Worm (Caenorhabditis elegans) whole organism, L1 larva: ENCODE data around the gene srd-18.

Source experiments
- C34B4.2 ChIP-seq: sonication (generic microtip); optimal IDR thresholded peaks from 2 replicates; lab custom pipeline; 2017; ENCODE audit warnings: mild to moderate bottlenecking, missing genetic modification characterization, missing compliant biosample characterization
- F16B12.6 ChIP-seq: fragments of 150-350 bp; optimal IDR thresholded peaks from 2 replicates; lab custom pipeline; 2014; ENCODE audit warnings: missing biosample characterization, missing genetic modification characterization
- aha-1 ChIP-seq: fragments of 150-350 bp; optimal IDR thresholded peaks from 2 replicates; lab custom pipeline; 2014; ENCODE audit warnings: missing biosample characterization, missing genetic modification characterization
- ceh-82 ChIP-seq, 3 experiments: fragments of 150-350 bp in 1 of 3; sonication (generic microtip) in 2 of 3; optimal IDR thresholded peaks; 2 replicates each; lab custom pipeline; 2014 to 2017; ENCODE audit warnings: missing biosample characterization in 3 of 3, missing genetic modification characterization in 3 of 3
- ceh-88 ChIP-seq: fragments of 200-800 bp; sonication (Bioruptor generic); IDR thresholded peaks from 2 replicates; pipeline ENCODE4 v1.3.6; 2022; ENCODE audit warnings: missing genetic modification characterization, missing compliant biosample characterization
- ces-1 ChIP-seq: fragments of 150-350 bp; optimal IDR thresholded peaks from 2 replicates; lab custom pipeline; 2014; ENCODE audit warnings: missing biosample characterization, missing genetic modification reagents, missing genetic modification characterization
- dsc-1 ChIP-seq: sonication (generic microtip); optimal IDR thresholded peaks from 2 replicates; lab custom pipeline; 2016; ENCODE audit warnings: mild to moderate bottlenecking, missing genetic modification characterization, missing compliant biosample characterization
- efl-1 ChIP-seq, 4 experiments: fragments of 150-350 bp; optimal IDR thresholded peaks in 3 of 4; peaks in 1 of 4; 1 replicate in 1 of 4; 2 replicates in 3 of 4; lab custom pipeline; 2014; ENCODE audit warnings: missing biosample characterization in 2 of 4, missing genetic modification characterization in 2 of 4, missing genetic modification reagents in 2 of 4
- elt-2 ChIP-seq: sonication (generic microtip); optimal IDR thresholded peaks from 2 replicates; lab custom pipeline; 2016; ENCODE audit warnings: missing genetic modification characterization, mild to moderate bottlenecking, inconsistent platforms, missing compliant biosample characterization, missing genetic modification reagents
- elt-3 ChIP-seq, 6 experiments: fragments of 150-350 bp in 1 of 6; sonication (generic microtip); optimal IDR thresholded peaks; 2 replicates each; lab custom pipeline; 2017 to 2018; ENCODE audit warnings: missing biosample characterization in 6 of 6, missing genetic modification characterization in 6 of 6, inconsistent platforms in 1 of 6
- ets-5 ChIP-seq: fragments of 200-800 bp; sonication (Bioruptor generic); IDR thresholded peaks from 2 replicates; pipeline ENCODE4 v1.3.6; 2022; ENCODE audit warnings: missing genetic modification characterization, missing compliant biosample characterization
- fkh-8 ChIP-seq: sonication (generic microtip); optimal IDR thresholded peaks from 2 replicates; lab custom pipeline; 2016; ENCODE audit warnings: mild to moderate bottlenecking, missing genetic modification characterization, missing compliant biosample characterization
- fos-1 ChIP-seq: fragments of 150-350 bp; optimal IDR thresholded peaks from 2 replicates; lab custom pipeline; 2014; ENCODE audit warnings: missing biosample characterization, missing genetic modification characterization
- grh-1 ChIP-seq: fragments of 200-800 bp; sonication (Bioruptor generic); IDR thresholded peaks from 2 replicates; pipeline ENCODE4 v1.3.6; 2022; ENCODE audit warnings: missing genetic modification reagents, missing genetic modification characterization, missing compliant biosample characterization
- hlh-17 ChIP-seq: fragments of 200-800 bp; sonication (Bioruptor generic); optimal IDR thresholded peaks from 2 replicates; lab custom pipeline; 2018; ENCODE audit warnings: missing genetic modification characterization, mild to moderate bottlenecking, missing compliant biosample characterization, moderate library complexity, borderline replicate concordance
- irx-1 ChIP-seq: sonication (generic microtip); optimal IDR thresholded peaks from 2 replicates; lab custom pipeline; 2016; ENCODE audit warnings: missing genetic modification characterization, missing compliant biosample characterization
- isw-1 ChIP-seq: fragments of 200-800 bp; sonication (Bioruptor generic); IDR thresholded peaks from 2 replicates; pipeline ENCODE4 v1.3.6; 2022; ENCODE audit warnings: missing genetic modification characterization, missing compliant biosample characterization
- jun-1 ChIP-seq: fragments of 150-350 bp; optimal IDR thresholded peaks from 2 replicates; lab custom pipeline; 2014; ENCODE audit warnings: missing biosample characterization, missing genetic modification reagents, missing genetic modification characterization
- lin-13 ChIP-seq: fragments of 150-350 bp; optimal IDR thresholded peaks from 2 replicates; lab custom pipeline; 2014; ENCODE audit warnings: missing biosample characterization, missing genetic modification reagents, missing genetic modification characterization
- lin-14 ChIP-seq: fragments of 200-800 bp; sonication (Bioruptor generic); optimal IDR thresholded peaks from 2 replicates; lab custom pipeline; 2018; ENCODE audit warnings: mild to moderate bottlenecking, missing genetic modification characterization, moderate library complexity, missing compliant biosample characterization
- lin-35 ChIP-seq, 2 experiments: fragments of 150-350 bp; optimal IDR thresholded peaks; 2 replicates each; lab custom pipeline; 2014; ENCODE audit warnings: missing biosample characterization in 2 of 2, missing genetic modification characterization in 2 of 2, missing genetic modification reagents in 2 of 2
- lin-39 ChIP-seq: fragments of 150-350 bp; optimal IDR thresholded peaks from 2 replicates; lab custom pipeline; 2014; ENCODE audit warnings: missing biosample characterization, missing genetic modification reagents, missing genetic modification characterization
- mab-9 ChIP-seq: fragments of 200-800 bp; sonication (Bioruptor generic); IDR thresholded peaks from 2 replicates; pipeline ENCODE4 v1.3.6; 2022; ENCODE audit warnings: missing genetic modification reagents, missing genetic modification characterization, missing compliant biosample characterization
- mdl-1 ChIP-seq, 2 experiments: fragments of 150-350 bp; optimal IDR thresholded peaks; 2 replicates each; lab custom pipeline; 2014 to 2017; ENCODE audit warnings: missing biosample characterization in 2 of 2, missing genetic modification characterization in 2 of 2, inconsistent platforms in 1 of 2
- nhr-12 ChIP-seq: sonication (generic microtip); optimal IDR thresholded peaks from 2 replicates; lab custom pipeline; 2017; ENCODE audit warnings: missing biosample characterization, missing genetic modification characterization
- nhr-19 ChIP-seq: fragments of 200-800 bp; sonication (Bioruptor generic); conservative IDR thresholded peaks from 2 replicates; pipeline ENCODE4 v1.3.6; 2022; ENCODE audit warnings: missing genetic modification characterization, missing compliant biosample characterization
- nhr-28 ChIP-seq: fragments of 150-350 bp; optimal IDR thresholded peaks from 2 replicates; lab custom pipeline; 2014; ENCODE audit warnings: missing biosample characterization, missing genetic modification characterization
- nhr-47 ChIP-seq: sonication (generic microtip); optimal IDR thresholded peaks from 2 replicates; lab custom pipeline; 2016; ENCODE audit warnings: mild to moderate bottlenecking, missing genetic modification characterization, moderate library complexity, missing compliant biosample characterization
- nhr-71 ChIP-seq: sonication (generic microtip); optimal IDR thresholded peaks from 2 replicates; lab custom pipeline; 2016; ENCODE audit warnings: mild to moderate bottlenecking, missing genetic modification characterization, moderate library complexity, missing compliant biosample characterization
- nhr-76 ChIP-seq: sonication (generic microtip); optimal IDR thresholded peaks from 2 replicates; lab custom pipeline; 2017; ENCODE audit warnings: missing biosample characterization, missing genetic modification characterization
- nhr-77 ChIP-seq: fragments of 150-350 bp; optimal IDR thresholded peaks from 2 replicates; lab custom pipeline; 2014; ENCODE audit warnings: missing biosample characterization, missing genetic modification characterization
- nhr-85 ChIP-seq: sonication (generic microtip); peaks from one replicate; lab custom pipeline; 2016; ENCODE audit warnings: missing genetic modification characterization, inconsistent platforms, missing compliant biosample characterization
- pag-3 ChIP-seq: sonication (generic microtip); optimal IDR thresholded peaks from 2 replicates; lab custom pipeline; 2017; ENCODE audit warnings: missing genetic modification characterization, mild to moderate bottlenecking, missing compliant biosample characterization, antibody characterized with exemption, borderline replicate concordance; ENCODE audit not compliant: insufficient read depth
- rnt-1 ChIP-seq: sonication (generic microtip); optimal IDR thresholded peaks from 2 replicates; lab custom pipeline; 2016; ENCODE audit warnings: mild to moderate bottlenecking, missing genetic modification characterization, moderate library complexity, missing compliant biosample characterization
- skn-1 ChIP-seq: fragments of 150-350 bp; optimal IDR thresholded peaks from 2 replicates; lab custom pipeline; 2014; ENCODE audit warnings: missing biosample characterization, missing genetic modification characterization
- snpc-4 ChIP-seq: fragments of 150-350 bp; optimal IDR thresholded peaks from 2 replicates; lab custom pipeline; 2014; ENCODE audit warnings: missing biosample characterization, missing genetic modification characterization
- snu-23 ChIP-seq: sonication (generic microtip); optimal IDR thresholded peaks from 2 replicates; lab custom pipeline; 2016; ENCODE audit warnings: missing genetic modification characterization, missing compliant biosample characterization
- sox-4 ChIP-seq: sonication (generic microtip); optimal IDR thresholded peaks from 2 replicates; lab custom pipeline; 2016; ENCODE audit warnings: missing genetic modification characterization, missing compliant biosample characterization
- sup-37 ChIP-seq: fragments of 200-800 bp; sonication (Bioruptor generic); optimal IDR thresholded peaks from 2 replicates; lab custom pipeline; 2018; ENCODE audit warnings: mild to moderate bottlenecking, missing genetic modification characterization, missing compliant biosample characterization
- tbx-2 ChIP-seq: sonication (generic microtip); optimal IDR thresholded peaks from 2 replicates; lab custom pipeline; 2016; ENCODE audit warnings: missing genetic modification characterization, missing compliant biosample characterization
- unc-130 ChIP-seq: fragments of 150-350 bp; optimal IDR thresholded peaks from 2 replicates; lab custom pipeline; 2017; ENCODE audit warnings: missing biosample characterization, missing genetic modification characterization, inconsistent platforms
- unc-30 ChIP-seq: sonication (generic microtip); optimal IDR thresholded peaks from 2 replicates; lab custom pipeline; 2017; ENCODE audit warnings: missing biosample characterization, missing genetic modification characterization
- unc-98 ChIP-seq: fragments of 200-800 bp; sonication (Bioruptor generic); IDR thresholded peaks from 2 replicates; pipeline ENCODE4 v1.3.6; 2022; ENCODE audit warnings: missing genetic modification characterization, missing compliant biosample characterization
- vab-15 ChIP-seq: sonication (generic microtip); optimal IDR thresholded peaks from 2 replicates; lab custom pipeline; 2017; ENCODE audit warnings: missing genotype, mild to moderate bottlenecking, missing genetic modification characterization, missing compliant biosample characterization
- xbp-1 ChIP-seq: sonication (generic microtip); optimal IDR thresholded peaks from 2 replicates; lab custom pipeline; 2016; ENCODE audit warnings: missing genetic modification characterization, missing compliant biosample characterization
- zag-1 ChIP-seq: fragments of 150-350 bp; optimal IDR thresholded peaks from 2 replicates; lab custom pipeline; 2014; ENCODE audit warnings: missing biosample characterization, missing genetic modification characterization
- ztf-11 ChIP-seq, 2 experiments: sonication (generic microtip); optimal IDR thresholded peaks; 2 replicates each; lab custom pipeline; 2016 to 2017; ENCODE audit warnings: missing genetic modification characterization in 2 of 2, missing biosample characterization in 1 of 2, missing compliant biosample characterization in 1 of 2
- ztf-4 ChIP-seq: fragments of 150-350 bp; optimal IDR thresholded peaks from 2 replicates; lab custom pipeline; 2014; ENCODE audit warnings: missing biosample characterization, missing genetic modification characterization

Gene srd-18

DNA sequence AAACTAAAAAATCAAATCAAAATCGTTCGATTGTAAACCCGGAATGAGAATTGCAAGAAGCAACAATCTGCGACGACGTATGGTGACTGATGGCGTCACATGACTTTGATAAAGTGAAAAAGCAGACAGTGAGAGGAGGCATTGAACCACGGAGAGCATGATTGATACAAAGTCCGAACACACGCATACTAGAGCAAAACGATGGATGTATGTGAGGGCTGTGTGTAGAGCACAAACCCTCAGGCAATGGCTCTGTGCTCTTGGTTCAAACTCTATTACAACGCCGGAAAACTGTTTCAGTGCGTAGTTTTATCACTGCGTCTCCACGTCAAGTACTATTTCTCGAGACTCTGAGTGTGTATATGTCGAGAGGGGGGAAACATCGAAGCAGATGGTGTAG lies 24.1 kb downstream of the srd-18 start (continued):
- no peak for TF ChIP-seq xbp-1 (tag; lab: Kevin White, UChicago)
- TF ChIP-seq ets-5 (GFP tag; lab: Robert Waterston, UW), result no peak
- no peak for TF ChIP-seq irx-1 (tag; lab: Kevin White, UChicago)
- peak; percentile 38 for TF ChIP-seq snu-23 (GFP tag; lab: Kevin White, UChicago)
- peak; percentile 2 for TF ChIP-seq unc-130 (tag; lab: Kevin White, UChicago)
- TF ChIP-seq zag-1 (tag; lab: Kevin White, UChicago), result no peak
- no peak for TF ChIP-seq ztf-4 (tag; lab: Kevin White, UChicago)
- peak; percentile 70 for TF ChIP-seq rnt-1
- TF ChIP-seq F16B12.6, result no peak
- no peak for TF ChIP-seq ceh-88
- no peak for TF ChIP-seq vab-15 (tag; lab: Kevin White, UChicago)
- peak; percentile 64 for TF ChIP-seq lin-39
- TF ChIP-seq sox-4 (tag; lab: Kevin White, UChicago), result no peak
- TF ChIP-seq nhr-47, result no peak
- TF ChIP-seq nhr-12 (tag; lab: Kevin White, UChicago), result no peak
- TF ChIP-seq nhr-71 (tag; lab: Kevin White, UChicago), result peak; percentile 63
- no peak for TF ChIP-seq skn-1
- TF ChIP-seq grh-1 (GFP tag; lab: Robert Waterston, UW), result no peak
- no peak for TF ChIP-seq nhr-28
- 0 out of 2 replicates have a peak, but pooled peaks have one; percentile 23 for TF ChIP-seq nhr-19 (GFP tag; lab: Robert Waterston, UW)
- TF ChIP-seq unc-98 (GFP tag; lab: Robert Waterston, UW), result no peak
- TF ChIP-seq mdl-1 (tag; optimal IDR thresholded peaks at IDR 0.05; lab: Kevin White, UChicago), result peak in 1 of 2 experiments; percentile 19
- TF ChIP-seq sup-37 (GFP tag; lab: Kevin White, UChicago), result no peak
- no peak for TF ChIP-seq elt-3 (tag; optimal IDR thresholded peaks at IDR 0.05; lab: Kevin White, UChicago)
- TF ChIP-seq aha-1 (tag; lab: Kevin White, UChicago), result no peak
- no peak for TF ChIP-seq nhr-76
- no peak for TF ChIP-seq snpc-4 (tag; lab: Kevin White, UChicago)
- TF ChIP-seq elt-2 (tag; lab: Kevin White, UChicago), result no peak
- peak; percentile 72 for TF ChIP-seq lin-14 (GFP tag; lab: Kevin White, UChicago)
- no peak for TF ChIP-seq unc-30 (tag; lab: Kevin White, UChicago)
- TF ChIP-seq nhr-85, result no peak
- TF ChIP-seq fkh-8 (tag; lab: Kevin White, UChicago), result no peak
- no peak for TF ChIP-seq fos-1 (tag; lab: Kevin White, UChicago)
- TF ChIP-seq isw-1 (GFP tag; lab: Robert Waterston, UW), result no peak

DNA sequence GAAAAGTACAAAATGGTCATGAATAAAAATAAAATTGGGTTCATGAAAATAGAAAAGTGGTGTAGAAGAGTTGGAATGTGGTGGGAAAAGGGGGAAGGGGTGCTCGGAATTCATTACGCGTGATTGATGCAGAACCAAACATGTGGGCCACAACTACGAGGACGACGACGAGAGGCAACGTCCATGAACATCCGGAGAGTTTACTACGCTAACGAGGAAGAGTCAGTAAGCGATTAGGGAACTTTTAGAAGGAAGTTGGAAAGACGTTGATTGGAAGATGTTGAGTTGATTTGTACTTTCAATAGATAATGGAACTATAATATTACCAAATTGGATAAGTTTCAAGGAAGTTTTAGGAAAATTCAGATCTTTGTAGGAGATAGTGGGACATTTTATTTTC lies 25.0 kb downstream of the srd-18 start:
- no peak for TF ChIP-seq C34B4.2 (tag; lab: Kevin White, UChicago)
- TF ChIP-seq dsc-1 (tag; lab: Kevin White, UChicago), result peak; percentile 38
- TF ChIP-seq lin-14 (GFP tag; lab: Kevin White, UChicago), result peak; percentile 63
- no peak for TF ChIP-seq grh-1 (GFP tag; lab: Robert Waterston, UW)
- TF ChIP-seq lin-13 (GFP tag; lab: Kevin White, UChicago), result no peak
- TF ChIP-seq elt-3 (tag; optimal IDR thresholded peaks at IDR 0.05; lab: Kevin White, UChicago), result no peak
- TF ChIP-seq lin-39, result no peak
- no peak for TF ChIP-seq vab-15 (tag; lab: Kevin White, UChicago)
- TF ChIP-seq snu-23 (GFP tag; lab: Kevin White, UChicago), result no peak

DNA sequence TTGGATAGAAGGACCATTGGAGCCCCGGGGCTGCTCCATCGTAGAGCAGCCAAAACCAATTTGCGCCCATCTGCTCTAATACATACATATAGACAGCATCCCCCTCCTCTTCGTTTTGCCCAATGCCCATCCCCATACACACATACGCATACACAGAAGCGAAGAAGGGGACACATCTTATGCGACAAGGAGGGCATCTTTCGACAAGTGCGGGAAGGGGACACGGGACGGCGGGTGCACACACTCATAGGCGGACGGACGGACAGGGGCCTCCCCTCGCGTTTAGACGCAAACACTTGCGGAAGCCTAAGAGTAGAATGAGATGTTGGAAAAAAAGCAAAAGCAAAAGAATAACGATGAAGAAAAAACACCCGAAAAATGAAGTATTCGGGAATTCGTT lies 30.2 kb downstream of the srd-18 start:
- TF ChIP-seq nhr-19 (GFP tag; lab: Robert Waterston, UW) (0 out of 2 replicates have a peak, but pooled peaks have one; percentile 7), ceh-82 (tag; optimal IDR thresholded peaks at IDR 0.05; lab: Kevin White, UChicago) (no peak), dsc-1 (tag; lab: Kevin White, UChicago) (peak; percentile 54), lin-14 (GFP tag; lab: Kevin White, UChicago) (peak; percentile 79), efl-1 (optimal IDR thresholded peaks at IDR 0.05; lab: Kevin White, UChicago) (no peak), efl-1 (GFP tag; optimal IDR thresholded peaks at IDR 0.05 in 1 of 2; lab: Kevin White, UChicago) (peak in 1 of 2 experiments; percentile 86), pag-3 (tag; lab: Kevin White, UChicago) (no peak), sup-37 (GFP tag; lab: Kevin White, UChicago) (no peak), ztf-11 (tag; optimal IDR thresholded peaks at IDR 0.05; lab: Kevin White, UChicago) (peak in 1 of 2 experiments; percentile 18), ces-1 (GFP tag; lab: Kevin White, UChicago) (no peak), nhr-47 (peak; percentile 12), jun-1 (no peak), C34B4.2 (tag; lab: Kevin White, UChicago) (no peak), nhr-77 (tag; lab: Kevin White, UChicago) (no peak), hlh-17 (GFP tag; lab: Kevin White, UChicago) (no peak), rnt-1 (peak; percentile 13), nhr-12 (tag; lab: Kevin White, UChicago) (no peak), lin-13 (GFP tag; lab: Kevin White, UChicago) (no peak), mab-9 (GFP tag; lab: Robert Waterston, UW) (peak; percentile 16; the same call in 1 of the 2 replicates), tbx-2 (tag; lab: Kevin White, UChicago) (peak; percentile 10), lin-35 (GFP tag; optimal IDR thresholded peaks at IDR 0.05; lab: Kevin White, UChicago) (no peak)
